Fruit fly (Drosophila melanogaster) whole organism, embryonic: ENCODE results near the gene mbt.

Experiments
- ATbp ChIP-seq: fragments of 200-800 bp; sonication (Bioruptor generic); optimal IDR thresholded peaks from 2 replicates; lab custom pipeline; 2017; ENCODE audit warnings: missing biosample characterization, mild to moderate bottlenecking, missing genetic modification characterization, missing genetic modification reagents
- Asciz ChIP-seq: fragments of 200-800 bp; sonication (Bioruptor generic); optimal IDR thresholded peaks from 2 replicates; lab custom pipeline; 2017; ENCODE audit warnings: missing biosample characterization, mild to moderate bottlenecking, missing genetic modification characterization, missing genetic modification reagents
- CG10147 ChIP-seq: fragments of 200-800 bp; sonication (Bioruptor generic); optimal IDR thresholded peaks from 2 replicates; lab custom pipeline; 2019; ENCODE audit warnings: missing biosample characterization, mild to moderate bottlenecking, missing genetic modification characterization, moderate library complexity
- CG10267 ChIP-seq: fragments of 200-800 bp; sonication (Bioruptor generic); optimal IDR thresholded peaks from 2 replicates; lab custom pipeline; 2018; ENCODE audit warnings: missing biosample characterization, mild to moderate bottlenecking, missing genetic modification characterization, moderate library complexity
- CG10543 ChIP-seq: fragments of 200-800 bp; sonication (Bioruptor generic); optimal IDR thresholded peaks from 3 replicates; lab custom pipeline; 2017; ENCODE audit warnings: missing biosample characterization, mild to moderate bottlenecking, missing genetic modification characterization, moderate library complexity
- CG10654 ChIP-seq: fragments of 200-800 bp; sonication (Bioruptor generic); optimal IDR thresholded peaks from 2 replicates; lab custom pipeline; 2016; ENCODE audit warnings: missing biosample characterization, missing genetic modification characterization
- CG11085 ChIP-seq: fragments of 200-800 bp; sonication (Bioruptor generic); IDR thresholded peaks from 2 replicates; pipeline ENCODE4 v1.3.6; 2022; ENCODE audit warnings: missing biosample characterization, missing genetic modification characterization
- CG12391 ChIP-seq: fragments of 200-800 bp; sonication (Bioruptor generic); optimal IDR thresholded peaks from 3 replicates; lab custom pipeline; 2018; ENCODE audit warnings: missing biosample characterization, mild to moderate bottlenecking, missing genetic modification characterization, moderate library complexity
- CG12942 ChIP-seq: fragments of 200-800 bp; sonication (Bioruptor generic); optimal IDR thresholded peaks from 3 replicates; lab custom pipeline; 2016; ENCODE audit warnings: missing biosample characterization, missing genetic modification characterization
- CG13624 ChIP-seq: fragments of 200-800 bp; sonication (Bioruptor generic); optimal IDR thresholded peaks from 2 replicates; lab custom pipeline; 2016; ENCODE audit warnings: missing biosample characterization, missing genetic modification characterization
- CG13775 ChIP-seq: fragments of 200-800 bp; sonication (Bioruptor generic); optimal IDR thresholded peaks from 3 replicates; lab custom pipeline; 2017; ENCODE audit warnings: missing biosample characterization, mild to moderate bottlenecking, missing genetic modification characterization
- CG14710 ChIP-seq: fragments of 200-800 bp; sonication (Bioruptor generic); optimal IDR thresholded peaks from 3 replicates; lab custom pipeline; 2019; ENCODE audit warnings: missing biosample characterization, mild to moderate bottlenecking, missing genetic modification characterization, moderate library complexity
- CG15011 ChIP-seq: fragments of 200-800 bp; sonication (Bioruptor generic); optimal IDR thresholded peaks from 3 replicates; lab custom pipeline; 2018; ENCODE audit warnings: missing biosample characterization, mild to moderate bottlenecking, missing genetic modification characterization
- CG15073 ChIP-seq: fragments of 200-800 bp; sonication (Bioruptor generic); optimal IDR thresholded peaks from 2 replicates; lab custom pipeline; 2016; ENCODE audit warnings: missing biosample characterization, missing genetic modification characterization
- CG1603 ChIP-seq: fragments of 200-800 bp; sonication (Bioruptor generic); optimal IDR thresholded peaks from 2 replicates; lab custom pipeline; 2019; ENCODE audit warnings: missing biosample characterization, mild to moderate bottlenecking, missing genetic modification characterization, moderate library complexity
- CG17359 ChIP-seq: fragments of 200-800 bp; sonication (Bioruptor generic); optimal IDR thresholded peaks from 3 replicates; lab custom pipeline; 2018; ENCODE audit warnings: missing biosample characterization, mild to moderate bottlenecking, missing genetic modification characterization, moderate library complexity
- CG17361 ChIP-seq: fragments of 200-800 bp; sonication (Bioruptor generic); IDR thresholded peaks from 3 replicates; pipeline ENCODE4 v1.3.6; 2022; ENCODE audit warnings: missing biosample characterization, missing genetic modification characterization
- CG18476 ChIP-seq: fragments of 200-800 bp; sonication (Bioruptor generic); optimal IDR thresholded peaks from 2 replicates; lab custom pipeline; 2016; ENCODE audit warnings: missing biosample characterization, mild to moderate bottlenecking, missing genetic modification characterization
- CG18619 ChIP-seq: fragments of 200-800 bp; sonication (Bioruptor generic); optimal IDR thresholded peaks from 3 replicates; lab custom pipeline; 2017; ENCODE audit warnings: missing biosample characterization, mild to moderate bottlenecking, missing genetic modification characterization
- CG34224 ChIP-seq: fragments of 200-800 bp; sonication (Bioruptor generic); IDR thresholded peaks from 3 replicates; pipeline ENCODE4 v1.3.6; 2022; ENCODE audit warnings: missing biosample characterization, missing genetic modification characterization; ENCODE audit not compliant: partially characterized antibody
- CG4820 ChIP-seq: fragments of 200-800 bp; sonication (Bioruptor generic); optimal IDR thresholded peaks from 3 replicates; lab custom pipeline; 2016; ENCODE audit warnings: missing biosample characterization, missing genetic modification characterization
- CG5180 ChIP-seq: fragments of 200-800 bp; sonication (Bioruptor generic); optimal IDR thresholded peaks from 3 replicates; lab custom pipeline; 2017; ENCODE audit warnings: missing biosample characterization, missing genetic modification characterization, mild to moderate bottlenecking, moderate library complexity, missing genetic modification reagents
- CG6689 ChIP-seq: fragments of 200-800 bp; sonication (Bioruptor generic); IDR thresholded peaks from 2 replicates; pipeline ENCODE4 v1.3.6; 2022; ENCODE audit warnings: missing biosample characterization, missing genetic modification characterization
- CG7839 ChIP-seq: fragments of 200-800 bp; sonication (Bioruptor generic); optimal IDR thresholded peaks from 3 replicates; lab custom pipeline; 2018; ENCODE audit warnings: missing biosample characterization, mild to moderate bottlenecking, missing genetic modification characterization, moderate library complexity
- CG9727 ChIP-seq: fragments of 200-800 bp; sonication (Bioruptor generic); optimal IDR thresholded peaks from 3 replicates; lab custom pipeline; 2017; ENCODE audit warnings: missing biosample characterization, mild to moderate bottlenecking, missing genetic modification characterization
- CG9817 ChIP-seq: fragments of 200-800 bp; sonication (Bioruptor generic); optimal IDR thresholded peaks from 2 replicates; lab custom pipeline; 2018; ENCODE audit warnings: missing biosample characterization, mild to moderate bottlenecking, missing genetic modification characterization, moderate library complexity
- D ChIP-seq, 2 experiments: fragments of 200-800 bp in 1 of 2; fragments of >200 bp in 1 of 2; sonication (Bioruptor generic) in 1 of 2; optimal IDR thresholded peaks; 2 replicates in 1 of 2; 3 replicates in 1 of 2; lab custom pipeline; 2017; ENCODE audit warnings: mild to moderate bottlenecking in 1 of 2, missing biosample characterization in 1 of 2, missing genetic modification characterization in 1 of 2, missing genetic modification reagents in 1 of 2
- Dll ChIP-seq: fragments of 200-800 bp; sonication (Bioruptor generic); IDR thresholded peaks from 4 replicates; pipeline ENCODE4 v1.3.6; 2022; ENCODE audit warnings: missing biosample characterization, missing genetic modification characterization; ENCODE audit not compliant: partially characterized antibody
- HmgZ ChIP-seq: fragments of 200-800 bp; sonication (Bioruptor generic); optimal IDR thresholded peaks from 2 replicates; lab custom pipeline; 2018; ENCODE audit warnings: missing biosample characterization, mild to moderate bottlenecking, missing genetic modification characterization
- Oaz ChIP-seq: fragments of 200-800 bp; sonication (Bioruptor generic); IDR thresholded peaks from 2 replicates; pipeline ENCODE4 v1.3.6; 2022; ENCODE audit warnings: missing biosample characterization, missing genetic modification characterization
- Oli ChIP-seq: fragments of 200-800 bp; sonication (Bioruptor generic); optimal IDR thresholded peaks from 2 replicates; lab custom pipeline; 2018; ENCODE audit warnings: missing biosample characterization, mild to moderate bottlenecking, missing genetic modification characterization, moderate library complexity
- Pdp1 ChIP-seq, 2 experiments: fragments of 200-800 bp; sonication (Bioruptor generic); optimal IDR thresholded peaks; 3 replicates each; lab custom pipeline; 2016; ENCODE audit warnings: missing biosample characterization in 2 of 2, missing genetic modification characterization in 2 of 2, mild to moderate bottlenecking in 1 of 2, moderate library complexity in 1 of 2
- al ChIP-seq: fragments of 200-800 bp; sonication (Bioruptor generic); IDR thresholded peaks from 2 replicates; pipeline ENCODE4 v1.3.6; 2022; ENCODE audit warnings: missing biosample characterization, missing genetic modification characterization
- cwo ChIP-seq: fragments of 200-800 bp; sonication (Bioruptor generic); optimal IDR thresholded peaks from 3 replicates; lab custom pipeline; 2017; ENCODE audit warnings: missing biosample characterization, missing genetic modification characterization, mild to moderate bottlenecking, moderate library complexity, missing genetic modification reagents
- esg ChIP-seq: fragments of 200-800 bp; sonication (Bioruptor generic); conservative IDR thresholded peaks from 2 replicates; pipeline ENCODE4 v1.3.6; 2022; ENCODE audit warnings: missing biosample characterization, missing genetic modification characterization
- gcm ChIP-seq: fragments of 200-800 bp; sonication (Bioruptor generic); optimal IDR thresholded peaks from 2 replicates; lab custom pipeline; 2019; ENCODE audit warnings: missing biosample characterization, mild to moderate bottlenecking, missing genetic modification characterization, moderate library complexity
- peb ChIP-seq: fragments of 200-800 bp; sonication (Bioruptor generic); IDR thresholded peaks from 2 replicates; pipeline ENCODE4 v1.3.6; 2022; ENCODE audit warnings: missing biosample characterization, missing genetic modification characterization
- prd ChIP-seq, 3 experiments: fragments of >200 bp in 2 of 3; fragments of 200-800 bp in 1 of 3; sonication (Bioruptor generic) in 1 of 3; optimal IDR thresholded peaks in 2 of 3; IDR thresholded peaks in 1 of 3; 2 replicates in 2 of 3; 3 replicates in 1 of 3; pipeline versions ENCODE4 v1.3.6 to Lab custom; 2017 to 2022; ENCODE audit warnings: missing biosample characterization in 1 of 3, missing genetic modification characterization in 1 of 3
- pum ChIP-seq: fragments of 200-800 bp; sonication (Bioruptor generic); optimal IDR thresholded peaks from 2 replicates; lab custom pipeline; 2016; ENCODE audit warnings: missing biosample characterization, missing genetic modification characterization
- repo ChIP-seq: fragments of 200-800 bp; sonication (Bioruptor generic); optimal IDR thresholded peaks from 2 replicates; lab custom pipeline; 2016; ENCODE audit warnings: missing biosample characterization, missing genetic modification characterization
- scrt ChIP-seq: fragments of 200-800 bp; sonication (Bioruptor generic); optimal IDR thresholded peaks from 2 replicates; lab custom pipeline; 2018; ENCODE audit warnings: missing biosample characterization, mild to moderate bottlenecking, missing genetic modification characterization, moderate library complexity
- sob ChIP-seq: fragments of 200-800 bp; sonication (Bioruptor generic); IDR thresholded peaks from 2 replicates; pipeline ENCODE4 v1.3.6; 2022; ENCODE audit warnings: missing biosample characterization, missing genetic modification characterization
- ssp ChIP-seq: fragments of 200-800 bp; sonication (Bioruptor generic); IDR thresholded peaks from 2 replicates; pipeline ENCODE4 v1.3.6; 2022; ENCODE audit warnings: missing biosample characterization, missing genetic modification characterization
- tgo ChIP-seq: fragments of 200-800 bp; sonication (Bioruptor generic); IDR thresholded peaks from 3 replicates; pipeline ENCODE4 v1.3.6; 2022; ENCODE audit warnings: missing biosample characterization, missing genetic modification characterization
- tll ChIP-seq, 2 experiments: fragments of 200-800 bp in 1 of 2; fragments of >200 bp in 1 of 2; sonication (Bioruptor generic) in 1 of 2; optimal IDR thresholded peaks; 2 replicates each; lab custom pipeline; 2017 to 2019; ENCODE audit warnings: missing biosample characterization in 2 of 2, missing genetic modification characterization in 2 of 2, mild to moderate bottlenecking in 1 of 2, moderate library complexity in 1 of 2
- trem ChIP-seq: fragments of 200-800 bp; optimal IDR thresholded peaks from 3 replicates; lab custom pipeline; 2019; ENCODE audit warnings: missing biosample characterization, mild to moderate bottlenecking, missing genetic modification characterization, moderate library complexity
- unpg ChIP-seq: fragments of 200-800 bp; sonication (Bioruptor generic); optimal IDR thresholded peaks from 3 replicates; lab custom pipeline; 2018; ENCODE audit warnings: missing biosample characterization, mild to moderate bottlenecking, missing genetic modification characterization, moderate library complexity
- vvl ChIP-seq: fragments of 200-800 bp; sonication (Bioruptor generic); IDR thresholded peaks from 2 replicates; pipeline ENCODE4 v1.3.6; 2022; ENCODE audit warnings: missing biosample characterization, missing genetic modification characterization

Gene mbt

dm6 chrX:16579978-16580377 lies 30.5 kb upstream of the mbt start (continued):
- TF ChIP-seq CG9817 (tag; lab: Kevin White, UChicago) (peak; percentile 27), tgo (GFP tag; lab: Robert Waterston, UW) (0 out of 3 replicates have a peak, but pooled peaks have one; percentile 30), CG18476 (GFP tag; lab: Kevin White, UChicago) (peak; percentile 22), CG1603 (tag; lab: Kevin White, UChicago) (no peak), repo (GFP tag; lab: Kevin White, UChicago) (no peak), Dll (GFP tag; lab: Robert Waterston, UW) (no peak), CG13624 (no peak), CG10654 (GFP tag; lab: Kevin White, UChicago) (peak; percentile 20), gcm (GFP tag; lab: Kevin White, UChicago) (peak; percentile 9), Oli (tag; lab: Kevin White, UChicago) (peak; percentile 56), peb (GFP tag; lab: Robert Waterston, UW) (no peak), CG7839 (tag; lab: Kevin White, UChicago) (peak; percentile 70), unpg (peak; percentile 41), CG9727 (GFP tag; lab: Kevin White, UChicago) (peak; percentile 57), CG4820 (GFP tag; lab: Kevin White, UChicago) (no peak), CG15011 (peak; percentile 25), scrt (GFP tag; lab: Kevin White, UChicago) (peak; percentile 8), ssp (GFP tag; lab: Robert Waterston, UW) (0 out of 2 replicates have a peak, but pooled peaks have one; percentile 8), Pdp1 (GFP tag; optimal IDR thresholded peaks at IDR 0.05; lab: Kevin White, UChicago) (no peak), CG10267 (tag; lab: Kevin White, UChicago) (peak; percentile 31), CG10543 (GFP tag; lab: Kevin White, UChicago) (no peak), CG15073 (GFP tag; lab: Kevin White, UChicago) (no peak), esg (GFP tag; lab: Robert Waterston, UW) (no peak), al (GFP tag; lab: Robert Waterston, UW) (no peak), pum (GFP tag; lab: Kevin White, UChicago) (no peak), CG12391 (tag; lab: Kevin White, UChicago) (peak; percentile 61), tll (GFP tag; optimal IDR thresholded peaks at IDR 0.05; lab: Kevin White, UChicago) (no peak), CG17359 (peak; percentile 28), prd (optimal IDR thresholded peaks at IDR 0.05; lab: Kevin White, UChicago) (no peak), prd (GFP tag; IDR thresholded peaks at IDR 0.05; lab: Robert Waterston, UW) (peak; percentile 36; the same call in 1 of the 3 replicates), cwo (GFP tag; lab: Kevin White, UChicago) (peak; percentile 45), CG5180 (GFP tag; lab: Kevin White, UChicago) (peak; percentile 12), CG18619 (GFP tag; lab: Kevin White, UChicago) (peak; percentile 30), vvl (GFP tag; lab: Robert Waterston, UW) (0 out of 2 replicates have a peak, but pooled peaks have one; percentile 18), CG34224 (GFP tag; lab: Robert Waterston, UW) (no peak), CG11085 (GFP tag; lab: Robert Waterston, UW) (no peak), CG14710 (peak; percentile 0), CG10147 (peak; percentile 54), CG12942 (GFP tag; lab: Kevin White, UChicago) (no peak), D (optimal IDR thresholded peaks at IDR 0.05; lab: Kevin White, UChicago) (no peak), D (GFP tag; optimal IDR thresholded peaks at IDR 0.05; lab: Kevin White, UChicago) (peak; percentile 11), sob (no peak), CG6689 (GFP tag; lab: Robert Waterston, UW) (peak; percentile 34; the same call in 1 of the 2 replicates), CG13775 (GFP tag; lab: Kevin White, UChicago) (peak; percentile 40), trem (tag; lab: Kevin White, UChicago) (no peak), ATbp (GFP tag; lab: Kevin White, UChicago) (peak; percentile 25), Asciz (GFP tag; lab: Kevin White, UChicago) (no peak), HmgZ (tag; lab: Kevin White, UChicago) (no peak), Oaz (GFP tag; lab: Robert Waterston, UW) (no peak), CG17361 (GFP tag; lab: Robert Waterston, UW) (peak; percentile 63; the same call in 2 of the 3 replicates)
